Worm (Caenorhabditis elegans): ENCODE measurements around the gene hoe-1.

The hoe-1 gene

ce11 chrIV:4749728-4750278, 5.7 kb upstream of the hoe-1 start, which contains the start of the genes rpl-20 and Y17G9B.5 (continued):
- no peak for TF ChIP-seq odd-2 (tag; optimal IDR thresholded peaks at IDR 0.05)
- peak; percentile 68 for TF ChIP-seq sdc-2 (tag; optimal IDR thresholded peaks at IDR 0.05)
- no peak for TF ChIP-seq pha-4 (tag; optimal IDR thresholded peaks at IDR 0.05)
- TF ChIP-seq Y22D7AL.16 (tag; optimal IDR thresholded peaks at IDR 0.05): peak; percentile 41
- TF ChIP-seq K02D7.2 (tag; optimal IDR thresholded peaks at IDR 0.05): peak; percentile 72
- TF ChIP-seq K09A11.1 (tag; optimal IDR thresholded peaks at IDR 0.05; ENCODE audit: insufficient read depth): peak; percentile 86
- peak; percentile 61 for TF ChIP-seq tbx-7 (tag; optimal IDR thresholded peaks at IDR 0.05)
- no peak for TF ChIP-seq dmd-4 (tag; optimal IDR thresholded peaks at IDR 0.05; ENCODE audit: borderline replicate concordance)
- TF ChIP-seq lim-6 (tag; optimal IDR thresholded peaks at IDR 0.05): peak; percentile 11
- TF ChIP-seq ceh-31 (tag; optimal IDR thresholded peaks at IDR 0.05): peak; percentile 93
- peak; percentile 76 for TF ChIP-seq unc-55 (GFP tag; optimal IDR thresholded peaks at IDR 0.05)
- TF ChIP-seq unc-86 (tag; optimal IDR thresholded peaks at IDR 0.05): peak; percentile 96
- TF ChIP-seq ceh-19 (GFP tag; optimal IDR thresholded peaks at IDR 0.05): peak; percentile 76
- TF ChIP-seq fkh-6 (tag; optimal IDR thresholded peaks at IDR 0.05): peak; percentile 40
- TF ChIP-seq hlh-15 (tag; optimal IDR thresholded peaks at IDR 0.05): peak; percentile 51
- TF ChIP-seq hlh-13 (GFP tag; optimal IDR thresholded peaks at IDR 0.05): peak; percentile 62
- TF ChIP-seq dve-1 (tag; optimal IDR thresholded peaks at IDR 0.05): peak; percentile 94
- peak; percentile 99 for TF ChIP-seq ref-2 (tag; optimal IDR thresholded peaks at IDR 0.05)
- TF ChIP-seq zip-5 (tag; optimal IDR thresholded peaks at IDR 0.05): peak; percentile 48
- peak; percentile 98 for TF ChIP-seq unc-42 (tag; optimal IDR thresholded peaks at IDR 0.05)
- TF ChIP-seq ama-1 (optimal IDR thresholded peaks at IDR 0.05): no peak
- peak; percentile 92 for TF ChIP-seq fkh-10 (GFP tag; optimal IDR thresholded peaks at IDR 0.05)
- TF ChIP-seq C38D4.7 (GFP tag; optimal IDR thresholded peaks at IDR 0.05): peak; percentile 49
- TF ChIP-seq ceh-18 (tag; optimal IDR thresholded peaks at IDR 0.05): peak; percentile 97
- TF ChIP-seq pqm-1 (tag; optimal IDR thresholded peaks at IDR 0.05): peak; percentile 81
- TF ChIP-seq eyg-1 (tag; optimal IDR thresholded peaks at IDR 0.05): peak; percentile 17
- peak; percentile 89 for TF ChIP-seq sox-2 (GFP tag; IDR thresholded peaks at IDR 0.05)
- peak; percentile 93 for TF ChIP-seq ets-4 (tag; optimal IDR thresholded peaks at IDR 0.05)
- peak; percentile 63 for TF ChIP-seq ceh-2 (tag; optimal IDR thresholded peaks at IDR 0.05)
- peak; percentile 88 for TF ChIP-seq madf-2 (tag; optimal IDR thresholded peaks at IDR 0.05)
- TF ChIP-seq nfya-1 (tag; optimal IDR thresholded peaks at IDR 0.05): peak; percentile 99
- peak; percentile 49 for TF ChIP-seq che-1 (tag; optimal IDR thresholded peaks at IDR 0.05)
- no peak for TF ChIP-seq nhr-232 (tag; optimal IDR thresholded peaks at IDR 0.05)
- TF ChIP-seq mec-3 (tag; optimal IDR thresholded peaks at IDR 0.05; ENCODE audit: borderline replicate concordance): no peak
- TF ChIP-seq ceh-48 (tag; optimal IDR thresholded peaks at IDR 0.05): peak; percentile 77
- peak; percentile 94 for TF ChIP-seq elt-2 (tag; optimal IDR thresholded peaks at IDR 0.05)
- TF ChIP-seq pag-3 (tag; optimal IDR thresholded peaks at IDR 0.05; ENCODE audit: borderline replicate concordance): peak; percentile 35
- TF ChIP-seq F13H6.1 (tag; optimal IDR thresholded peaks at IDR 0.05): peak; percentile 78
- peak; percentile 47 for TF ChIP-seq ceh-24 (tag; optimal IDR thresholded peaks at IDR 0.05)
- TF ChIP-seq ahr-1 (tag; optimal IDR thresholded peaks at IDR 0.05): peak; percentile 68
- TF ChIP-seq ttx-3 (tag; optimal IDR thresholded peaks at IDR 0.05): peak; percentile 80
- peak; percentile 99 for TF ChIP-seq ceh-30 (tag; optimal IDR thresholded peaks at IDR 0.05)
- peak; percentile 80 for TF ChIP-seq gmeb-2 (tag; optimal IDR thresholded peaks at IDR 0.05)
- TF ChIP-seq ceh-9 (tag; optimal IDR thresholded peaks at IDR 0.05): no peak
- peak; percentile 72 for TF ChIP-seq hlh-8 (tag; optimal IDR thresholded peaks at IDR 0.05)
- TF ChIP-seq C08G9.2 (tag; optimal IDR thresholded peaks at IDR 0.05): peak; percentile 70
- peak; percentile 97 for TF ChIP-seq tbx-2 (tag; optimal IDR thresholded peaks at IDR 0.05)
- TF ChIP-seq T23F11.4 (GFP tag; optimal IDR thresholded peaks at IDR 0.05): peak; percentile 79
- TF ChIP-seq nhr-11 (tag; optimal IDR thresholded peaks at IDR 0.05): peak; percentile 55
